Worm (Caenorhabditis elegans): ENCODE data around the gene C38C3.4.

The C38C3.4 gene

DNA sequence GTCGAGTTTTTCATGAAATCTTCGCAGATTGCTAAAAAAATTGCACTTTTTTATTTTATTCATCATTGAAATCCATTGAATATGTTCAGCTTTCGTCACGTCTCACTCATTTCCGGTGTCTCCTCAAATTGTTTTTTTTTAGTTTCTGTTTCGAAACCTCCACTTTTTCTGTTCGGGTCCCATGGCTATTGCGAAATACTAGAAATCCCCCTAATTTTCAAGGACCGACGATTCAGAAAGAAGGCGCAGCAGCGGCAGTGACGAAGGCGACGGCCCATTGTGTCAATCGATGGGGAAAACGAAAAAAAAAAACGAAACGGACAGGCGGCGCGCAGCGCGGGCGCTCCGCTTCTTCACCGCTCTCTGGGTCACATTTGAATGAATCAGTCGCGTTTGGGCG is 9.9 kb upstream of the C38C3.4 start:
- no peak for TF ChIP-seq ZK185.1 (tag; optimal IDR thresholded peaks at IDR 0.05; ENCODE audit: poor library complexity, severe bottlenecking)
- no peak for TF ChIP-seq aptf-3 (GFP tag; IDR thresholded peaks at IDR 0.05)
- TF ChIP-seq Y79H2A.3 (GFP tag; conservative IDR thresholded peaks at IDR 0.05), result no peak
- no peak for TF ChIP-seq sptf-2 (GFP tag; optimal IDR thresholded peaks at IDR 0.05)
- TF ChIP-seq egrh-3 (GFP tag; IDR thresholded peaks at IDR 0.05), result peak; percentile 32; the same call in 1 of the 2 replicates
- 0 out of 2 replicates have a peak, but pooled peaks have one; percentile 10 for TF ChIP-seq nfyb-1 (GFP tag; IDR thresholded peaks at IDR 0.05)
- TF ChIP-seq ceh-58 (GFP tag; IDR thresholded peaks at IDR 0.05), result no peak
- no peak for TF ChIP-seq snpc-3.4 (tag; optimal IDR thresholded peaks at IDR 0.05)
- no peak for TF ChIP-seq nhr-179 (tag; optimal IDR thresholded peaks at IDR 0.05)
- TF ChIP-seq F57C9.4 (tag; optimal IDR thresholded peaks at IDR 0.05), result no peak
- TF ChIP-seq zfh-2 (GFP tag; conservative IDR thresholded peaks at IDR 0.05), result peak; percentile 86
- no peak for TF ChIP-seq let-607 (tag; optimal IDR thresholded peaks at IDR 0.05)
- TF ChIP-seq cebp-1 (GFP tag; IDR thresholded peaks at IDR 0.05), result peak; percentile 92
- peak; percentile 99 for TF ChIP-seq cebp-1 (tag; optimal IDR thresholded peaks at IDR 0.05)
- no peak for TF ChIP-seq ztf-3 (GFP tag; optimal IDR thresholded peaks at IDR 0.05)
- no peak for TF ChIP-seq lin-40 (tag; optimal IDR thresholded peaks at IDR 0.05)
- no peak for TF ChIP-seq xnd-1 (tag; optimal IDR thresholded peaks at IDR 0.05)
- no peak for TF ChIP-seq dpl-1 (GFP tag; optimal IDR thresholded peaks at IDR 0.05)
- TF ChIP-seq efl-1 (GFP tag; optimal IDR thresholded peaks at IDR 0.05), result no peak
- no peak for TF ChIP-seq attf-5 (GFP tag; optimal IDR thresholded peaks at IDR 0.05)
- no peak for TF ChIP-seq lin-35 (GFP tag; optimal IDR thresholded peaks at IDR 0.05)
- no peak for TF ChIP-seq chd-7 (tag; optimal IDR thresholded peaks at IDR 0.05)

DNA sequence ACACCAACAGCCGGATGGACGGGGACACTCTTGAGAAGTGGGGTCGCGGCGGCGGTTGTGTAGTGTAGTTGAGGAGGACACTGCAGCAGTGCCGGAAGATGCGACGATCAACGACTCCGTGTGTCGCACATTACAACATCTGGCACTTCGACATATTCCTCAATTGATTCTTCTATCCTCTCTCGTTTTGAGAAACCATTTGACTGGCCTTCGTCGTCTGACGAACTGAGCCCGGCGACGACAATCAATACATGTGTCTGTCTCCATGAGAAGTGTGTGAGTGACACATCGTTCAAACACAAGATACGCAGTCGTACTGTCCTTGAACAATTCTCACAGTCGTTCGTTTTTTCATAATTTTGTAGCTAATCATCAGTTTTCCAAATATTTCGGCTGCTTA is 9.3 kb upstream of the C38C3.4 start:
- TF ChIP-seq nfya-2 (GFP tag; IDR thresholded peaks at IDR 0.05), result no peak
- no peak for TF ChIP-seq tlf-1 (GFP tag; optimal IDR thresholded peaks at IDR 0.05)
- no peak for TF ChIP-seq egl-18 (GFP tag; IDR thresholded peaks at IDR 0.05)
- TF ChIP-seq K12H6.12 (tag; optimal IDR thresholded peaks at IDR 0.05), result no peak
- TF ChIP-seq F22D6.2 (tag; optimal IDR thresholded peaks at IDR 0.05), result no peak
- 0 out of 2 replicates have a peak, but pooled peaks have one; percentile 26 for TF ChIP-seq rcor-1 (GFP tag; IDR thresholded peaks at IDR 0.05)
- TF ChIP-seq nhr-80 (tag; optimal IDR thresholded peaks at IDR 0.05), result peak; percentile 39
- TF ChIP-seq lin-26 (GFP tag; IDR thresholded peaks at IDR 0.05), result 0 out of 2 replicates have a peak, but pooled peaks have one; percentile 9
- TF ChIP-seq dox-1 (GFP tag; IDR thresholded peaks at IDR 0.05), result peak; percentile 19; the same call in 1 of the 2 replicates
- TF ChIP-seq Y67H2A.10 (GFP tag; conservative IDR thresholded peaks at IDR 0.05), result no peak
- TF ChIP-seq nhr-120 (GFP tag; IDR thresholded peaks at IDR 0.05), result 0 out of 2 replicates have a peak, but pooled peaks have one; percentile 7
- peak; percentile 54; the same call in 1 of the 2 replicates for TF ChIP-seq ekl-4 (GFP tag; IDR thresholded peaks at IDR 0.05)
- TF ChIP-seq ama-1 (optimal IDR thresholded peaks at IDR 0.05), result no peak
- TF ChIP-seq ama-1 (GFP tag; optimal IDR thresholded peaks at IDR 0.05), result no peak
- TF ChIP-seq dpff-1 (tag; optimal IDR thresholded peaks at IDR 0.05), result no peak

DNA sequence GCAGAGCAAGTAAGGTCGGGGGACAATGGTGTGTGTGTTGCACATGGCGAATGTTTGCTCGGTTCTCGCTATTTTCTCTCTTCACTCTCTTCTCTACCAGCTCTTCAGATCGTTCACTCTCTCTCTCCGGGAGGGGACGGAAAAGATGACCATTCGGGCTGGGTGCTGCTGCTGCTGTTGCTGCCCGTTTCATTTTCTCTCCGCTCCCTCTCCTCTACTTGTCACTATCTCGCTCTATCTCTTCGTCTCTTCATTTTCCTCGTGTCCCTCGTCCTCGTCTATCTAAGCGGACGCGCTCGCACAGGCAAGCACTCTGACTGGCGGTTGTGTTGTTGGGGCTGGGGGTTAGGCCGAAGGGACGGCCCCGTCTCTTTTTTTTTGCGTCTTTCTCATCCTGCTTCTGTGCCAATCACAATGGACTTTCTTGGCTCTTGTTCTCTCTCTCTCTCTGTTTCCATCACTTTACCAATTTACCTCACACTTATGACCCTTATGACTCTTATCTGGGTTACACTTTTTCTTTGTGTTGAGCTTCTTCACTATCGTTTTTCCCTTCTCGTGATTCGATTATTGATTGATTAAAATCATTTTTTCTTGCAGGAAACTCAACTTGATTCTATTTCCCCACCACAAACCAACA is 7.2 kb upstream of the C38C3.4 start, which contains the start of the genes F53E2.2 and unc-60:
TSS of gene F53E2.2 (plus strand) at position 601 of the 640 bp plus-strand sequence.
TSS of gene unc-60 (plus strand) at position 601 of the 640 bp plus-strand sequence.
- TF ChIP-seq hlh-26 (GFP tag; conservative IDR thresholded peaks at IDR 0.05) (no peak), egrh-3 (GFP tag; IDR thresholded peaks at IDR 0.05) (peak; percentile 68), madf-10 (tag; optimal IDR thresholded peaks at IDR 0.05) (peak; percentile 29), ceh-40 (GFP tag; IDR thresholded peaks at IDR 0.05) (0 out of 2 replicates have a peak, but pooled peaks have one; percentile 36), hsf-1 (GFP tag; IDR thresholded peaks at IDR 0.05) (0 out of 2 replicates have a peak, but pooled peaks have one; percentile 40), Y53G8AR.9 (GFP tag; conservative IDR thresholded peaks at IDR 0.05) (0 out of 2 replicates have a peak, but pooled peaks have one; percentile 41), madf-3 (GFP tag; IDR thresholded peaks at IDR 0.05) (peak; percentile 36; the same call in 1 of the 2 replicates), nhr-80 (tag; optimal IDR thresholded peaks at IDR 0.05) (peak; percentile 86), ceh-27 (GFP tag; optimal IDR thresholded peaks at IDR 0.05) (peak; percentile 68), mcd-1 (GFP tag; IDR thresholded peaks at IDR 0.05) (peak; percentile 72), attf-5 (GFP tag; optimal IDR thresholded peaks at IDR 0.05) (peak; percentile 77), chd-7 (tag; optimal IDR thresholded peaks at IDR 0.05) (peak; percentile 17), nfyb-1 (GFP tag; IDR thresholded peaks at IDR 0.05) (peak; percentile 51; the same call in 1 of the 2 replicates), hlh-12 (tag; optimal IDR thresholded peaks at IDR 0.05) (no peak), ztf-22 (GFP tag; optimal IDR thresholded peaks at IDR 0.05) (peak; percentile 57)

Data from whole organism, young adult.